Fruit fly (Drosophila melanogaster): Measurements from ENCODE around the gene TAF1B.

TAF1B gene

DNA sequence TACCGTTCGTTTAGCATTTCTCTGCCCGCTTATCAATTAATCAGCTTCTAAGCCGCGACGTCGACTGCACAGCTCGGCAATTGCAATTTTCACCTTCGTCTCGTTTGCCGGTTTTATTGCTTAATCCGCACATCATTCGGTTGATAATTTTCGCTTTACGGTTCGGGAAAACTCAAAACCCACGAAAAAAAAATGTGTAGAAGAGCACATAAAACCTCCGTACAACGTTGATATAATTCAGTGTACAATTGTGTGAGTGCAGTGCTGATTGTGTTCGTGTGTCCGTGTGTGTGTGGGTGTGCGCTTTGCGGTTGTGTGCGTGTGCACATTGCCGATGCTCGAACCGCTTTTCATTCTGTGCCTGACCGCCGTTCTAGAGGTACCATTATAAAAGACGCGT lies 31.8 kb downstream of the TAF1B start, which contains the start of gene CAH7:
TSS of gene CAH7 (plus strand) at position 43 of the 400 bp plus-strand sequence.
- TF ChIP-seq Dll (optimal IDR thresholded peaks at IDR 0.05), result no peak
- no peak for TF ChIP-seq EcR (GFP tag; optimal IDR thresholded peaks at IDR 0.05)
- TF ChIP-seq CG8478 (optimal IDR thresholded peaks at IDR 0.05), result no peak
- TF ChIP-seq psq (optimal IDR thresholded peaks at IDR 0.05), result no peak
- no peak for TF ChIP-seq usp (GFP tag; optimal IDR thresholded peaks at IDR 0.05)
- TF ChIP-seq pan (optimal IDR thresholded peaks at IDR 0.05), result no peak

DNA sequence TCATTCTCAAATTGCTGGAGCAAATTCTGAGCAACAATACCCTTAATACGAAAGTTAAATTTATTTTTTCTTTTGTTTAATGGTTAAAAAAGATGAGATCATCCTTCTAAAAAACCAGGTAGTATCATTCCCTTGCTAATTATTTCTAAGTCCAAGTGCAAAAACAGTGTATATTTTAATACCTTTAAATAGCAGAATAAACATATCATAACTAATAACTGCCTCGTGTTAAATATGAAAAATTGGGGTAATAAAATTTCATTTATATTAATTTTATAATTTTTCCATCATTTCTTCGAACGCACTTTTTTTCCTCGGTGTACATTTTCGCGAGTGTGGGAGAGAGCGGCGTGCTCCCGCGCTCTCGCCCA lies 32.2 kb downstream of the TAF1B start:
- TF ChIP-seq Dll (optimal IDR thresholded peaks at IDR 0.05) (no peak), usp (GFP tag; optimal IDR thresholded peaks at IDR 0.05) (no peak), psq (optimal IDR thresholded peaks at IDR 0.05) (no peak), EcR (GFP tag; optimal IDR thresholded peaks at IDR 0.05) (no peak), CG8478 (optimal IDR thresholded peaks at IDR 0.05) (no peak), pan (optimal IDR thresholded peaks at IDR 0.05) (no peak)

DNA sequence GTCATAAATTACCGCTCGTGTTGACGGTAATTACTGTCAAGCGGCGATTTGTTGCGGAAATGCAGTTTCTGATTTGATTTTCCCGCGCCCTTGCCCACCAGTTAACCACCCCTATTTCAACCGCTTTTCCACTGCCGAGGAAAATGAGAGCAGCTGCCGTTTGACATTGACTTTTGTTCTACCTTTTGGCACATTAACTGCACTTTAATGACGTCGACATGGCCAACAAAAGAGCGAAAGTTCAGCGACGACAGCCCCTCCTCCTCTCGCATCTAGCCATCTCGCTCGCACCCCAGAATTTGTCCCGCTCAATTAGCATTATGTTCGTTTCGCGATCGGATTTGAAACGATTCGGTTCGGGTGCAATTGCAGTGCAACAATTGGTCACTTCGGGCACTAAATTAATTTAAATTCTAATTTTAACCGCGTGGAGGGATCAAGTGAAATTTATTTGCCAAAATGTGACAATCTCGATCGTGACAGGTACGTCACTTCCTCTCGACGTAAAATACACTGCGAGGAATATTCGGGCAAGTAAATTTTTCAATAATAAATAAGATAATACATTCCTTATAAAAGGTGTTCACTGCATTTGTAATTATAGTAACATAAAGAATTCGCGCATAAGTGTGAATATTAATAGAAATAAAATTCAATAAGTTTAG lies 32.7 kb downstream of the TAF1B start:
- TF ChIP-seq Dll (optimal IDR thresholded peaks at IDR 0.05) (no peak), EcR (GFP tag; optimal IDR thresholded peaks at IDR 0.05) (no peak), pan (optimal IDR thresholded peaks at IDR 0.05) (no peak), CG8478 (optimal IDR thresholded peaks at IDR 0.05) (no peak), usp (GFP tag; optimal IDR thresholded peaks at IDR 0.05) (no peak), psq (optimal IDR thresholded peaks at IDR 0.05) (no peak)

DNA sequence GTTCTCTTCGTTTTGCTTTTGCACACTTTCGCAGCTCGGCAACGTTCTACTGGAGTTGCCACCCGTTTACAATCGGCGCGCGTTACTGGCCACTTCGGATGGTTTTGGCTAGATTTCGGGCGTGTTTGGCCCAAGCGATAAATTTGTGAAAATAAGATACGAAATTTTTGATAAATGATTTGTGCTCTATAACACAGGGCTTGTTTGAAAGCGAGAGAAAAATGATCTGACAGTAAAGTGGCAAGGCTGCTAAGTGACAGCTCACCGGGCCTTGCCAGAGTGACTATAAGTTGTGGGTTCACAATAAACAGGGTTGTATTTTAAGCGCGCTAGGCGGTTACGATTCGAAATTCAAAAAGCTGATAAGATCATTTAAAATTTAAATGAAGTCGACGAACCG lies 34.0 kb downstream of the TAF1B start, which contains the start of gene Fmr1:
TSS of gene Fmr1 (minus strand) at position 184 of the 400 bp plus-strand sequence.
- TF ChIP-seq EcR (GFP tag; optimal IDR thresholded peaks at IDR 0.05) (peak in 1 of 2 experiments; percentile 23), Dll (optimal IDR thresholded peaks at IDR 0.05) (no peak)

DNA sequence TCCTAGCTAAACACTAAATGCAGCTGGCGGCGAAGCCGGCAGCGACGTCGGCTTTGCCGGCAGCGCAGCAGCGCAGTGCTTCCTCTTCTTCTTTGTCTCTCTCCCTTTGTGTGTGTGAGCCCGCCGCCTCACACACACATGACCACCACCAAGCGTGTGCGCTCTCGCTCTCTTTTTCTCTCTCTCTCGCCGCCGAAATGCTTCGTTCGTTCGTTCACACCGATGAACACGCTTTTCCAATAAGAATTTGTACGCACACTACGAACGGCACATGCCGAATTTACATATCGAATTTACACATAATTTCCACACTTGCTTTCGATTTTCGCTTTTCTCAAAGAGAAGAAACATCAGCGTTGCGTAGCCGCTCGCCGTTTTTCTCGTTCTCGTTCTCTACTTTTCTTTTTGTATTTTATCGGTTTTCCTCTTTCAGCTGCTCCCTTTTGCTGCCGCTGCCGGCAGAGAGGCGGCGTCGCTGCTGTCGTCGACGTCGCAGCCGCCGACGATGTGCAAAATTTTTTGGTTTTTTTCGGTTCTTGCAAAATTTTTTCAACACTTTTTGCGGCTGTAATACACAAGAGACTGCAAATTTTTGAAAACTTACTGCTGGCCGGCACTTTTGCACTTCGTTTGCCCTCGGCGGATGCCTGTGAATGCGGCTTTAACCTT lies 34.6 kb downstream of the TAF1B start:
- peak; percentile 95 for TF ChIP-seq Dll (optimal IDR thresholded peaks at IDR 0.05)
- TF ChIP-seq pan (optimal IDR thresholded peaks at IDR 0.05), result no peak
- TF ChIP-seq EcR (GFP tag; optimal IDR thresholded peaks at IDR 0.05), result peak in 1 of 2 experiments; percentile 51
- TF ChIP-seq CG8478 (optimal IDR thresholded peaks at IDR 0.05), result no peak
- no peak for TF ChIP-seq usp (GFP tag; optimal IDR thresholded peaks at IDR 0.05)
- no peak for TF ChIP-seq psq (optimal IDR thresholded peaks at IDR 0.05)

DNA sequence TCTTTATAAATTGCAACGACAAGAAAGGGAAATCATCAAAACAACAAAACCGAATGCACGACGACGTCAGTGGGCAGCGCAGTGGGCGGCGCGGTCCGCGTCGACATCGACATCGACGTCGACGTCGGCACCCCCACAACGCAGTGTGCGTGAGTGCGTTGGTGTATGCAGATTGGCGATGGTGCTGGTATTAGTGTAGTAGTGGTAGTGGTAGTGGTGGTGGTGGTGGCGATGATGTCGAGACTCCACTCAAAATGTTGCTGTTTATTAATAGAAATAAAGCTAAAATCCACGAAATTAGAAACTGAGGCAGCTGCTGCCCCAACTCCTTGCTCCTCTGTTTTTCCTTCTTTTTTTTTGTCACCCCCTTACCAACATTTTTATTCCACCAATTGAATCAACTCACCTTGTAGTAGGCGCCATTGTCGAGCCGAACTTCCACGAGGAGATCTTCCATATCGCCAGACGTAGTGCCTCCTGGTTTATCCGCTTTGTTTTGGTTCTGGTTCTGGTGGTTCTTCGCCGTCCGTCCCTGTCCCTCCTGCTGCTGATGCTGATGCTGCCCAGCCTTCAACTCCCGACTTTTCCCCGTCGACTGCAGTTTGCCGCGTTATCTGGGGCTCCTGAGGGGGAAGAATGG lies 35.6 kb downstream of the TAF1B start:
- TF ChIP-seq CG8478 (optimal IDR thresholded peaks at IDR 0.05) (no peak), psq (optimal IDR thresholded peaks at IDR 0.05) (no peak), pan (optimal IDR thresholded peaks at IDR 0.05) (no peak), Dll (optimal IDR thresholded peaks at IDR 0.05) (no peak), EcR (GFP tag; optimal IDR thresholded peaks at IDR 0.05) (no peak), usp (GFP tag; optimal IDR thresholded peaks at IDR 0.05) (no peak)

DNA sequence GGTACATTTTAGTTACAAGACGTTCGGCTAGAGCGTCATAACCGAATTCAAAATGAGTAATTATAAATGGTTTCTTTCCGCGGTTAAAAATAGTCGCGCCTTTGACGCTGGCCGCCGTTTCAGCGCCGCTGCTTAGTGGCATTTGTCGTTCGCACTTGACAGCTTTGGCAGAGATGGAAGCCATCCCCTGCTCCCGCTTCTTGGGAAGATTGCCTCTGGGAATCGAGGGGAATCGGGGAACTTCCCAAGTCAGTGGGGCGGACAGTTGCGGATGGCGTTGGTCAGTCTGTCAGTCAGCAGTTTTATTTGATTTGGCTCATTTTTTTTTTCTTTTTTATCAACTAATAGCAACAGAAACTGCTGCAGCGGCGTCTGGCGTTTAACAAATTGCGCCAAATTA lies 37.2 kb downstream of the TAF1B start:
- TF ChIP-seq CG8478 (optimal IDR thresholded peaks at IDR 0.05) (no peak), usp (GFP tag; optimal IDR thresholded peaks at IDR 0.05) (no peak), pan (optimal IDR thresholded peaks at IDR 0.05) (no peak), psq (optimal IDR thresholded peaks at IDR 0.05) (no peak)

DNA sequence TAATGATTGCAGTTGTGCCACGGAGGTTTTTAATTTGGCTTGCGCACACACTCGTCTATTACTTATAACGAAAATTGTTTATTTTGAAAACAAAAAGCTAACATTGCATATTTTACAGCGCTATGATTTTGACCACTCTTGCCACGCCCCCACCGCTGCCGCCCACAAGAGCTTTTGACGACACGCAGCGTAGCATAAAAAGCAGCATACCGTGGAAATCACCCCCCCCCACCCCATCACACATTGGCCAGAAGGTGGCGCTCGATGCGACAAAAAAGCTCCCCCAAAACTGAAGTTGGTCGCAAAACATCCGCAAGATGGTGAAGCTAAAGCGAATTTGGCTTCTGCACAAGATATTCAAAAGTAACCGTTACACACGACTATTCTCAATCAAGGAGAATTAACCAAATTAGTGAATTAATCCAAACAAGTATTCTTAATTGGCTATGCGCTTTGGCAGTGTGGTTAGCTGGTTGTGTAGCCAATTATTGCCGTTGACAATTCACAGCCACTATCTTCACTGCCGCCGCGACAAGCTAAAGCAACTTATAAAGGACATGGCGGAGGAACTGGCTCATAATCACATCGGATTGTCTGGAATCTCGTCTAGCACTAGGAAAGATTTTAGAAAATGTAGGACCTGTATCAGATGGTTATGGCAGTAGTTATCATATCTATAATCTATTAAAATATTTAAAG lies 43.3 kb downstream of the TAF1B start:
- TF ChIP-seq EcR (GFP tag; optimal IDR thresholded peaks at IDR 0.05) (no peak), Dll (optimal IDR thresholded peaks at IDR 0.05) (no peak), pan (optimal IDR thresholded peaks at IDR 0.05) (no peak)

DNA sequence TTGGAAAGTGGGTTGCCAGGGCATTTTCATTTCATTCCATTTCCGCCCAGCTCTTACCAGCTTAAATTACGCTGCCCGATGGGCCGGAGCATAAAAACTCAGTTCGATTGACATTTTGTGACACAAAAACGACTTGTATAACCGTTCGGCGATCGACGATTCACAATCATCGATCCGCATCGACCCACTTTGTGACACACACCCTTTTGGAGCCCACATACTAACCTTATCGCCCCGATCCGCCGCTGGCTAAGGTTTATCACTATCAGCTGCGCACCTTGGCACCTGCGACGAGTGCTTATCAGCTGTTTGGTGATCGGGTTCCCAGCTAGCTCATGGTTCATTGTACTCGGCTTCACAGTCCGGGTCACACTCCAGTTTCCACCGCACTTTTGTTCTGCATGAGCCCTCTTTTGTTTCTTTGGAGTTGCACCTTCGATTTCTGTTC lies 44.6 kb downstream of the TAF1B start:
- TF ChIP-seq psq (optimal IDR thresholded peaks at IDR 0.05), result no peak
- no peak for TF ChIP-seq EcR (GFP tag; optimal IDR thresholded peaks at IDR 0.05)

DNA sequence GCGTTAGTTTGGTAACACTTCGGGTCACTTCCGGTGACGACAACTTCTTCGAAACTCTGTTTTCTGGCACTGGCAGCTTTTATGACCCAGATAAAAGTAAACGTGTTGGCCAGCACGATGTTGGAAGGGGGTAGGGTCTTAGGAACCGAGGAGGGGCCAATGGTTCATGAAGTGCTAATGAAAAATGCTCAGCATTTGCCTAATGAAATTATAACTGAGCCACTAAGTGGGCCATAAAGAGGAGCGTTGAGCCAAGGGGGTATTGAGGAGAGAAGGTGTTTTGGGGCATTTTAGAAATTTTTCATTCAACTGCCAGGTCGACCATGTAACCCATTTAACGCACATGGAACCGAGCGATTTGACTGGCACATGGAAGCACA lies 45.7 kb downstream of the TAF1B start:
- TF ChIP-seq EcR (GFP tag; optimal IDR thresholded peaks at IDR 0.05), result no peak
- no peak for TF ChIP-seq psq (optimal IDR thresholded peaks at IDR 0.05)
- TF ChIP-seq Dll (optimal IDR thresholded peaks at IDR 0.05), result no peak
- no peak for TF ChIP-seq usp (GFP tag; optimal IDR thresholded peaks at IDR 0.05)
- no peak for TF ChIP-seq CG8478 (optimal IDR thresholded peaks at IDR 0.05)
- TF ChIP-seq pan (optimal IDR thresholded peaks at IDR 0.05), result no peak

DNA sequence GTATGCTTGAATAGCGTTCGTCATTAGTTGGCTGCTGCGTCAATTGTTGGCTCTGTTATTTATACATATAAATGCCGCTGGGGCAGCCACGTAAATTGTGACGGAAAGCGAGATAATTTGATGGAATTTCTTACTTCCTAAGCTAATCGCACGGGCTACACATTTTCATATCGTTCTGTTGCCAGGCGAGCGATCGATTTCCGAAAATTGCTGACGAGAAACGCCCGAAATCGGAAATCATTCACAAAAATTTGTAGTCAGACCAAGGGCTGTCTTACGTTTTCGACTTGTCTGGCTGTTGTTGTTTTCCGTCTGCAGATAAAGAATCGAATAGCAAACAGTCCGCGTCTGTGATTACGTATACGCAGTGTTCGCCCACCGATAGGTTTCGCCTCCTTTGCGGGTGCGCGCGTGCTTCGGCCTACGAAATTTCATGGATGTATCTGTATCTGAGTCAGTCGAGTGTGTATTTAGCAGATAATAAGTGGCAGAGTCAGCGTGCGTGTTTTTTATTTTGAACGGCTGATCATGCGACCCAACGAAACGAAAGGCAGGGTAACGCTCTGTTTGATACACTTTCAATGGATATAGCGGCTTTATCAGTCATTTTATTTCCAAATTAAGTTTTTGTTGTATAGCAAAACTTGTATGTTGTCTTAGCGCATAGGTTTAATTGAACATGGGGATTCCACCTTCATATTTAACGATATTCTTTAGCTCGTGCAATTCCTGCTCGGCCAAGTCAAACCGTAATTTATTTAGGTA lies 46.3 kb downstream of the TAF1B start:
- TF ChIP-seq pan (optimal IDR thresholded peaks at IDR 0.05) (no peak), psq (optimal IDR thresholded peaks at IDR 0.05) (no peak), EcR (GFP tag; optimal IDR thresholded peaks at IDR 0.05) (no peak), Dll (optimal IDR thresholded peaks at IDR 0.05) (no peak), CG8478 (optimal IDR thresholded peaks at IDR 0.05) (no peak), usp (GFP tag; optimal IDR thresholded peaks at IDR 0.05) (no peak)

Data from whole organism.